Fruit fly (Drosophila melanogaster) S2 (cell line): ENCODE measurements around the gene CG10019.

ENCODE experiments used
- CG8478 ChIP-seq: fragments of >200 bp; optimal IDR thresholded peaks from 2 replicates; lab custom pipeline; 2018
- CTCF ChIP-seq, 2 experiments: fragments of >200 bp; optimal IDR thresholded peaks; 2 replicates each; lab custom pipeline; 2018

- TF ChIP-seq CG8478 (lab: Kevin White, UChicago) (no peak), CTCF (optimal IDR thresholded peaks at IDR 0.05; lab: Kevin White, UChicago) (no peak)
Measured at dm6 chr2L:3756831-3757351, 26.6 kb downstream of the CG10019 start, which contains the start of gene CG43707.
